Worm (Caenorhabditis elegans) whole organism, L2 larva: ENCODE measurements around the gene ugt-55.

Source experiments
- gmeb-1 ChIP-seq: fragments of 150-350 bp; optimal IDR thresholded peaks from 2 replicates; lab custom pipeline; 2014; ENCODE audit warnings: missing biosample characterization, missing genetic modification characterization
- lin-11 ChIP-seq: fragments of 150-350 bp; sonication (generic microtip); optimal IDR thresholded peaks from 2 replicates; lab custom pipeline; 2014; ENCODE audit warnings: missing biosample characterization, missing genetic modification characterization, inconsistent platforms, mixed read lengths
- lin-13 ChIP-seq: fragments of 150-350 bp; optimal IDR thresholded peaks from 2 replicates; lab custom pipeline; 2014; ENCODE audit warnings: missing biosample characterization, missing genetic modification reagents, missing genetic modification characterization
- lsy-2 ChIP-seq, 2 experiments: fragments of 150-350 bp in 1 of 2; sonication (generic microtip) in 1 of 2; optimal IDR thresholded peaks; 2 replicates each; lab custom pipeline; 2014 to 2017; ENCODE audit warnings: missing biosample characterization in 2 of 2, missing genetic modification characterization in 2 of 2
- nhr-129 ChIP-seq: fragments of 150-350 bp; optimal IDR thresholded peaks from 2 replicates; lab custom pipeline; 2014; ENCODE audit warnings: missing biosample characterization, missing genetic modification characterization
- skn-1 ChIP-seq: sonication (generic microtip); optimal IDR thresholded peaks from 2 replicates; lab custom pipeline; 2017; ENCODE audit warnings: missing biosample characterization, missing genetic modification characterization
- unc-39 ChIP-seq: fragments of 150-350 bp; optimal IDR thresholded peaks from 2 replicates; lab custom pipeline; 2014; ENCODE audit warnings: missing biosample characterization, missing genetic modification characterization
- unc-55 ChIP-seq: fragments of 150-350 bp; sonication (generic microtip); optimal IDR thresholded peaks from 3 replicates; lab custom pipeline; 2014; ENCODE audit warnings: missing biosample characterization, missing genetic modification reagents, missing genetic modification characterization
- unc-62 ChIP-seq: fragments of 150-350 bp; optimal IDR thresholded peaks from 2 replicates; lab custom pipeline; 2014; ENCODE audit warnings: missing biosample characterization, missing genetic modification reagents, missing genetic modification characterization

DNA sequence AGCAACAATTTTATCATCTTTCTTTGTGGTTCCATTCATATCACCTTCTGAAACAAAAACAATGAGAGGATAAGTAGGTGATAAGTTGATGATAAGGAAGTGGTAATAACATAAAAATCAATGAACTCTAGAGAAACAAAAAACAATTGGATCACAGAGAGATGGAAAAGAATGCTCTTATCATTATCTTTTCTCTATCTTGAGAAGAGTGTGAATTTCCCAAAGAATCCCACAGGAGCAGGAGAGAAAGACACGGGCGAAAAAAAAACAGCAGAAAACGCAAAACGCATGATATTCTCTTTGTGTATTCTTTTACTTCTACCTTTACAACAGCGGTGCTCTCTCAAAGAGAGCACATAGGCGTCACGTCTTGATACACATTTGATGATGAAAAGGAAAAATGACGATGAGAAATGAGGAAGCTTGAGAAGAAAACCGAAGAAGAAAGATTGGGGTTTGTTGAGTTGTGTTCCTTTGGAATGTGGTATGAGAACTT, 12.8 kb downstream of the ugt-55 start, which contains the start of gene twk-24:
- TF ChIP-seq unc-39 (tag; lab: Kevin White, UChicago) = no peak
- TF ChIP-seq gmeb-1 (tag; lab: Kevin White, UChicago) = no peak
- no peak for TF ChIP-seq lsy-2 (tag; optimal IDR thresholded peaks at IDR 0.05; lab: Kevin White, UChicago)
- no peak for TF ChIP-seq unc-62 (GFP tag; lab: Kevin White, UChicago)
- TF ChIP-seq lin-11 (tag; lab: Kevin White, UChicago) = no peak
- TF ChIP-seq lin-13 (GFP tag; lab: Kevin White, UChicago) = no peak
- TF ChIP-seq nhr-129 (tag; lab: Kevin White, UChicago) = peak; percentile 45
- no peak for TF ChIP-seq unc-55 (GFP tag; lab: Kevin White, UChicago)
- TF ChIP-seq skn-1 (tag; lab: Kevin White, UChicago) = no peak
